Fruit fly (Drosophila melanogaster): ENCODE data around the gene CG14223.

CG14223 gene

dm6 chrX:19679207-19679606, 15.4 kb upstream of the CG14223 start:
- no peak for TF ChIP-seq Dfd (GFP tag; optimal IDR thresholded peaks at IDR 0.05)
- no peak for TF ChIP-seq HLH106 (tag; optimal IDR thresholded peaks at IDR 0.05)
- no peak for TF ChIP-seq usp (GFP tag; optimal IDR thresholded peaks at IDR 0.05)
- TF ChIP-seq Dif (GFP tag; optimal IDR thresholded peaks at IDR 0.05; ENCODE audit: partially characterized antibody), result no peak
- no peak for TF ChIP-seq woc (GFP tag; optimal IDR thresholded peaks at IDR 0.05)
- TF ChIP-seq Hnf4 (GFP tag; optimal IDR thresholded peaks at IDR 0.05), result no peak
- no peak for TF ChIP-seq dsf (GFP tag; optimal IDR thresholded peaks at IDR 0.05; ENCODE audit: borderline replicate concordance)
- no peak for TF ChIP-seq brk (GFP tag; optimal IDR thresholded peaks at IDR 0.05)
- TF ChIP-seq Myc (optimal IDR thresholded peaks at IDR 0.05), result no peak

DNA sequence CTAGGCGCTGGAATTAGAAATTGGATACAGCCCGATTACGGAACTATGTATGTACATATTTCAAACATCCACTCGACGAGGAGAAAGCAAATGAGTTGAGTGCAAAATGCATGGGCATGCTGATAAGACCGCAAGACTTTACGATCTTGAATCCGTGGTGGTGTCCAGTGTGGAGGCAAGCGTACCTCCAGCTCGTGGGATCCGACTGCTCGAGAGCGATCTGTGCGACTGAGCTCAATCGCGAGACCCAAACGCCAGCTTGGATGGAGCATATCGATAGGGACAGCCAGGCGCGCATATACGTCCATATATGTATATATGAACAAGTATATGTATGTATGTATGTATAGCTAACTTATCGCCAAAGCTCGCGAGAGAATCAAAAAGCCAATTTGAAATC, 11.9 kb upstream of the CG14223 start, which contains the start of gene et:
Gene et, minus strand, starts transcription at position 230 of the 400 bp plus-strand sequence.
- TF ChIP-seq Vsx2 (GFP tag; optimal IDR thresholded peaks at IDR 0.05; ENCODE audit: partially characterized antibody) (no peak), Mio (GFP tag; optimal IDR thresholded peaks at IDR 0.05) (no peak), CG9705 (GFP tag; optimal IDR thresholded peaks at IDR 0.05) (no peak), foxo (GFP tag; optimal IDR thresholded peaks at IDR 0.05) (no peak), CG32264 (GFP tag; optimal IDR thresholded peaks at IDR 0.05) (no peak), Sp1 (GFP tag; optimal IDR thresholded peaks at IDR 0.05) (no peak), OdsH (GFP tag; optimal IDR thresholded peaks at IDR 0.05) (no peak), CrebA (GFP tag; optimal IDR thresholded peaks at IDR 0.05; ENCODE audit: borderline replicate concordance) (no peak)

DNA sequence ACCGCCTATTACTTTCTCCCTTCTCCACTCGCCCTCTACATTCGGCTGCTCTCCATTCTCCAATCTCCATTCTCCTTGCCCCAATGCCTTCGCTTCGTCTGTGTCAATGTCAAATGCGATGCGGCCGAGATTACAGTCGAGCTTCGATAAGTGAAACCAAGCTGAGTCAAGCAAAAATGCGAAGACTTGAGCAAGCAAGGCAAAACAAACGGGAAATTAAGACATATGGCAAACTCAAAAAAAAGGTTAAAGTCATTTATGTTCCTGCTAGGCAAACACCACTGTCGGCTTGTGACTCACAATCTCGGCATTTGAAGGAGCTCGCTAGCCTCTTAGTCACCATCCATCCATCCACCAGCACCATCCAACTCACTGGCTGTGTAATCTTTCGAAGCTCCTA, 4.6 kb upstream of the CG14223 start:
- peak; percentile 99 for TF ChIP-seq Sp1 (GFP tag; optimal IDR thresholded peaks at IDR 0.05)
- TF ChIP-seq h (GFP tag; optimal IDR thresholded peaks at IDR 0.05), result peak; percentile 100
- TF ChIP-seq GATAd (GFP tag; optimal IDR thresholded peaks at IDR 0.05), result peak; percentile 97
- peak; percentile 98 for TF ChIP-seq dmrt93B (GFP tag; optimal IDR thresholded peaks at IDR 0.05)
- TF ChIP-seq Vsx2 (GFP tag; optimal IDR thresholded peaks at IDR 0.05; ENCODE audit: partially characterized antibody), result no peak
- no peak for TF ChIP-seq Hr78 (GFP tag; optimal IDR thresholded peaks at IDR 0.05)
- TF ChIP-seq foxo (GFP tag; optimal IDR thresholded peaks at IDR 0.05), result peak; percentile 98 to 100
- peak; percentile 94 for TF ChIP-seq sv (GFP tag; optimal IDR thresholded peaks at IDR 0.05)
- peak; percentile 100 for TF ChIP-seq Jra (GFP tag; optimal IDR thresholded peaks at IDR 0.05)
- TF ChIP-seq Mio (GFP tag; optimal IDR thresholded peaks at IDR 0.05), result peak; percentile 95
- TF ChIP-seq Hnf4 (GFP tag; optimal IDR thresholded peaks at IDR 0.05), result peak; percentile 100
- TF ChIP-seq psq (GFP tag; optimal IDR thresholded peaks at IDR 0.05), result peak; percentile 99
- no peak for TF ChIP-seq Dif (GFP tag; optimal IDR thresholded peaks at IDR 0.05; ENCODE audit: partially characterized antibody)
- peak; percentile 99 for TF ChIP-seq OdsH (GFP tag; optimal IDR thresholded peaks at IDR 0.05)
- TF ChIP-seq sage (GFP tag; optimal IDR thresholded peaks at IDR 0.05), result peak; percentile 98
- TF ChIP-seq pan (optimal IDR thresholded peaks at IDR 0.05), result no peak
- TF ChIP-seq CrebA (GFP tag; optimal IDR thresholded peaks at IDR 0.05; ENCODE audit: borderline replicate concordance), result no peak
- TF ChIP-seq rgr (GFP tag; optimal IDR thresholded peaks at IDR 0.05), result peak; percentile 100
- TF ChIP-seq brk (GFP tag; optimal IDR thresholded peaks at IDR 0.05), result no peak
- TF ChIP-seq dl (GFP tag; optimal IDR thresholded peaks at IDR 0.05; ENCODE audit: insufficient read depth in 1 of 2, partially characterized antibody in 2 of 2), result no peak
- peak; percentile 98 for TF ChIP-seq Hr83 (GFP tag; optimal IDR thresholded peaks at IDR 0.05; ENCODE audit: poor library complexity, severe bottlenecking)
- peak; percentile 94 for TF ChIP-seq jim (GFP tag; optimal IDR thresholded peaks at IDR 0.05)
- peak; percentile 99 for TF ChIP-seq CG9705 (GFP tag; optimal IDR thresholded peaks at IDR 0.05)
- peak; percentile 97 for TF ChIP-seq dsf (GFP tag; optimal IDR thresholded peaks at IDR 0.05; ENCODE audit: borderline replicate concordance)
- no peak for TF ChIP-seq Myc (optimal IDR thresholded peaks at IDR 0.05)
- TF ChIP-seq Abd-B (GFP tag; optimal IDR thresholded peaks at IDR 0.05), result no peak
- TF ChIP-seq woc (GFP tag; optimal IDR thresholded peaks at IDR 0.05), result peak; percentile 100
- TF ChIP-seq CG32264 (GFP tag; optimal IDR thresholded peaks at IDR 0.05), result peak; percentile 99
- TF ChIP-seq lola (GFP tag; optimal IDR thresholded peaks at IDR 0.05), result no peak
- TF ChIP-seq tai (GFP tag; optimal IDR thresholded peaks at IDR 0.05), result no peak
- peak; percentile 100 for TF ChIP-seq fru (GFP tag; optimal IDR thresholded peaks at IDR 0.05)
- TF ChIP-seq br (GFP tag; optimal IDR thresholded peaks at IDR 0.05), result peak; percentile 100
- no peak for TF ChIP-seq usp (GFP tag; optimal IDR thresholded peaks at IDR 0.05)
- no peak for TF ChIP-seq N (GFP tag; optimal IDR thresholded peaks at IDR 0.05)
- TF ChIP-seq Dfd (GFP tag; optimal IDR thresholded peaks at IDR 0.05), result no peak
- TF ChIP-seq Rel (GFP tag; optimal IDR thresholded peaks at IDR 0.05), result peak; percentile 98
- TF ChIP-seq Rel (tag; optimal IDR thresholded peaks at IDR 0.05), result peak; percentile 96
- peak; percentile 99 for TF ChIP-seq HLH106 (tag; optimal IDR thresholded peaks at IDR 0.05)
- peak; percentile 100 for TF ChIP-seq ey (GFP tag; optimal IDR thresholded peaks at IDR 0.05)

Measured in whole organism, wandering third instar larva.